Worm (Caenorhabditis elegans) whole organism, L1 larva: Measurements from ENCODE around the gene cdk-11.2.

Experiments used
- C04F5.9 ChIP-seq: sonication (generic microtip); optimal IDR thresholded peaks from 2 replicates; lab custom pipeline; 2016; ENCODE audit warnings: missing genetic modification characterization, missing compliant biosample characterization
- ama-1 ChIP-seq: fragments of 150-350 bp; optimal IDR thresholded peaks from 2 replicates; lab custom pipeline; 2014
- ceh-82 ChIP-seq, 3 experiments: fragments of 150-350 bp in 1 of 3; sonication (generic microtip) in 2 of 3; optimal IDR thresholded peaks; 2 replicates each; lab custom pipeline; 2014 to 2017; ENCODE audit warnings: missing biosample characterization in 3 of 3, missing genetic modification characterization in 3 of 3
- ces-1 ChIP-seq: fragments of 150-350 bp; optimal IDR thresholded peaks from 2 replicates; lab custom pipeline; 2014; ENCODE audit warnings: missing biosample characterization, missing genetic modification reagents, missing genetic modification characterization
- dpl-1 ChIP-seq, 3 experiments: fragments of 150-350 bp in 2 of 3; sonication (generic microtip) in 1 of 3; optimal IDR thresholded peaks; 2 replicates each; lab custom pipeline; 2014 to 2017; ENCODE audit warnings: missing biosample characterization in 3 of 3, missing genetic modification characterization in 3 of 3, missing genetic modification reagents in 3 of 3
- dsc-1 ChIP-seq: sonication (generic microtip); optimal IDR thresholded peaks from 2 replicates; lab custom pipeline; 2016; ENCODE audit warnings: mild to moderate bottlenecking, missing genetic modification characterization, missing compliant biosample characterization
- efl-1 ChIP-seq, 4 experiments: fragments of 150-350 bp; optimal IDR thresholded peaks in 3 of 4; peaks in 1 of 4; 1 replicate in 1 of 4; 2 replicates in 3 of 4; lab custom pipeline; 2014; ENCODE audit warnings: missing biosample characterization in 2 of 4, missing genetic modification characterization in 2 of 4, missing genetic modification reagents in 2 of 4
- efl-3 ChIP-seq: fragments of 200-800 bp; sonication (Bioruptor generic); optimal IDR thresholded peaks from 2 replicates; lab custom pipeline; 2018; ENCODE audit warnings: mild to moderate bottlenecking, missing genetic modification characterization, missing compliant biosample characterization
- egl-27 ChIP-seq, 2 experiments: fragments of 150-350 bp in 1 of 2; sonication (generic microtip); optimal IDR thresholded peaks; 3 replicates each; lab custom pipeline; 2017 to 2018; ENCODE audit warnings: missing biosample characterization in 2 of 2, missing genetic modification characterization in 2 of 2, missing genetic modification reagents in 2 of 2
- elt-3 ChIP-seq, 6 experiments: fragments of 150-350 bp in 1 of 6; sonication (generic microtip); optimal IDR thresholded peaks; 2 replicates each; lab custom pipeline; 2017 to 2018; ENCODE audit warnings: missing biosample characterization in 6 of 6, missing genetic modification characterization in 6 of 6, inconsistent platforms in 1 of 6
- ets-5 ChIP-seq: fragments of 200-800 bp; sonication (Bioruptor generic); IDR thresholded peaks from 2 replicates; pipeline ENCODE4 v1.3.6; 2022; ENCODE audit warnings: missing genetic modification characterization, missing compliant biosample characterization
- fkh-8 ChIP-seq: sonication (generic microtip); optimal IDR thresholded peaks from 2 replicates; lab custom pipeline; 2016; ENCODE audit warnings: mild to moderate bottlenecking, missing genetic modification characterization, missing compliant biosample characterization
- grh-1 ChIP-seq: fragments of 200-800 bp; sonication (Bioruptor generic); IDR thresholded peaks from 2 replicates; pipeline ENCODE4 v1.3.6; 2022; ENCODE audit warnings: missing genetic modification reagents, missing genetic modification characterization, missing compliant biosample characterization
- hlh-4 ChIP-seq: sonication (generic microtip); optimal IDR thresholded peaks from 2 replicates; lab custom pipeline; 2016; ENCODE audit warnings: mild to moderate bottlenecking, missing genetic modification characterization, missing compliant biosample characterization
- irx-1 ChIP-seq: sonication (generic microtip); optimal IDR thresholded peaks from 2 replicates; lab custom pipeline; 2016; ENCODE audit warnings: missing genetic modification characterization, missing compliant biosample characterization
- jun-1 ChIP-seq: fragments of 150-350 bp; optimal IDR thresholded peaks from 2 replicates; lab custom pipeline; 2014; ENCODE audit warnings: missing biosample characterization, missing genetic modification reagents, missing genetic modification characterization
- lin-13 ChIP-seq: fragments of 150-350 bp; optimal IDR thresholded peaks from 2 replicates; lab custom pipeline; 2014; ENCODE audit warnings: missing biosample characterization, missing genetic modification reagents, missing genetic modification characterization
- lin-14 ChIP-seq: fragments of 200-800 bp; sonication (Bioruptor generic); optimal IDR thresholded peaks from 2 replicates; lab custom pipeline; 2018; ENCODE audit warnings: mild to moderate bottlenecking, missing genetic modification characterization, moderate library complexity, missing compliant biosample characterization
- lin-15B ChIP-seq: fragments of 150-350 bp; sonication (generic microtip); optimal IDR thresholded peaks from 3 replicates; lab custom pipeline; 2014; ENCODE audit warnings: missing biosample characterization, missing genetic modification characterization
- lin-35 ChIP-seq, 2 experiments: fragments of 150-350 bp; optimal IDR thresholded peaks; 2 replicates each; lab custom pipeline; 2014; ENCODE audit warnings: missing biosample characterization in 2 of 2, missing genetic modification characterization in 2 of 2, missing genetic modification reagents in 2 of 2
- lin-39 ChIP-seq: fragments of 150-350 bp; optimal IDR thresholded peaks from 2 replicates; lab custom pipeline; 2014; ENCODE audit warnings: missing biosample characterization, missing genetic modification reagents, missing genetic modification characterization
- nhr-11 ChIP-seq: fragments of 150-350 bp; optimal IDR thresholded peaks from 2 replicates; lab custom pipeline; 2014; ENCODE audit warnings: missing biosample characterization, missing genetic modification characterization
- nhr-19 ChIP-seq: fragments of 200-800 bp; sonication (Bioruptor generic); conservative IDR thresholded peaks from 2 replicates; pipeline ENCODE4 v1.3.6; 2022; ENCODE audit warnings: missing genetic modification characterization, missing compliant biosample characterization
- nhr-20 ChIP-seq: sonication (generic microtip); optimal IDR thresholded peaks from 2 replicates; lab custom pipeline; 2016; ENCODE audit warnings: mild to moderate bottlenecking, missing genetic modification characterization, missing compliant biosample characterization
- nhr-237 ChIP-seq: fragments of 150-350 bp; optimal IDR thresholded peaks from 2 replicates; lab custom pipeline; 2014; ENCODE audit warnings: missing biosample characterization, missing genetic modification characterization
- nhr-28 ChIP-seq: fragments of 150-350 bp; optimal IDR thresholded peaks from 2 replicates; lab custom pipeline; 2014; ENCODE audit warnings: missing biosample characterization, missing genetic modification characterization
- nhr-47 ChIP-seq: sonication (generic microtip); optimal IDR thresholded peaks from 2 replicates; lab custom pipeline; 2016; ENCODE audit warnings: mild to moderate bottlenecking, missing genetic modification characterization, moderate library complexity, missing compliant biosample characterization
- nhr-71 ChIP-seq: sonication (generic microtip); optimal IDR thresholded peaks from 2 replicates; lab custom pipeline; 2016; ENCODE audit warnings: mild to moderate bottlenecking, missing genetic modification characterization, moderate library complexity, missing compliant biosample characterization
- nhr-76 ChIP-seq: sonication (generic microtip); optimal IDR thresholded peaks from 2 replicates; lab custom pipeline; 2017; ENCODE audit warnings: missing biosample characterization, missing genetic modification characterization
- nhr-77 ChIP-seq: fragments of 150-350 bp; optimal IDR thresholded peaks from 2 replicates; lab custom pipeline; 2014; ENCODE audit warnings: missing biosample characterization, missing genetic modification characterization
- nhr-85 ChIP-seq: sonication (generic microtip); peaks from one replicate; lab custom pipeline; 2016; ENCODE audit warnings: missing genetic modification characterization, inconsistent platforms, missing compliant biosample characterization
- nhr-90 ChIP-seq: sonication (generic microtip); optimal IDR thresholded peaks from 2 replicates; lab custom pipeline; 2016; ENCODE audit warnings: mild to moderate bottlenecking, missing genetic modification characterization, missing compliant biosample characterization; ENCODE audit not compliant: poor library complexity
- pqm-1 ChIP-seq: sonication (generic microtip); optimal IDR thresholded peaks from 3 replicates; lab custom pipeline; 2017; ENCODE audit warnings: missing biosample characterization, missing genetic modification characterization
- skn-1 ChIP-seq: fragments of 150-350 bp; optimal IDR thresholded peaks from 2 replicates; lab custom pipeline; 2014; ENCODE audit warnings: missing biosample characterization, missing genetic modification characterization
- snpc-4 ChIP-seq: fragments of 150-350 bp; optimal IDR thresholded peaks from 2 replicates; lab custom pipeline; 2014; ENCODE audit warnings: missing biosample characterization, missing genetic modification characterization
- sox-4 ChIP-seq: sonication (generic microtip); optimal IDR thresholded peaks from 2 replicates; lab custom pipeline; 2016; ENCODE audit warnings: missing genetic modification characterization, missing compliant biosample characterization
- sup-37 ChIP-seq: fragments of 200-800 bp; sonication (Bioruptor generic); optimal IDR thresholded peaks from 2 replicates; lab custom pipeline; 2018; ENCODE audit warnings: mild to moderate bottlenecking, missing genetic modification characterization, missing compliant biosample characterization
- swsn-7 ChIP-seq: sonication (generic microtip); optimal IDR thresholded peaks from 2 replicates; lab custom pipeline; 2016; ENCODE audit warnings: missing genetic modification characterization, missing compliant biosample characterization
- unc-130 ChIP-seq: fragments of 150-350 bp; optimal IDR thresholded peaks from 2 replicates; lab custom pipeline; 2017; ENCODE audit warnings: missing biosample characterization, missing genetic modification characterization, inconsistent platforms
- unc-30 ChIP-seq: sonication (generic microtip); optimal IDR thresholded peaks from 2 replicates; lab custom pipeline; 2017; ENCODE audit warnings: missing biosample characterization, missing genetic modification characterization
- unc-62 ChIP-seq: fragments of 150-350 bp; optimal IDR thresholded peaks from 2 replicates; lab custom pipeline; 2014; ENCODE audit warnings: missing biosample characterization, missing genetic modification reagents, missing genetic modification characterization
- vab-15 ChIP-seq: sonication (generic microtip); optimal IDR thresholded peaks from 2 replicates; lab custom pipeline; 2017; ENCODE audit warnings: missing genotype, mild to moderate bottlenecking, missing genetic modification characterization, missing compliant biosample characterization
- zag-1 ChIP-seq: fragments of 150-350 bp; optimal IDR thresholded peaks from 2 replicates; lab custom pipeline; 2014; ENCODE audit warnings: missing biosample characterization, missing genetic modification characterization
- zip-4 ChIP-seq: fragments of 200-800 bp; sonication (Bioruptor generic); optimal IDR thresholded peaks from 2 replicates; lab custom pipeline; 2018; ENCODE audit warnings: mild to moderate bottlenecking, missing genetic modification characterization, moderate library complexity, missing compliant biosample characterization
- ztf-11 ChIP-seq, 2 experiments: sonication (generic microtip); optimal IDR thresholded peaks; 2 replicates each; lab custom pipeline; 2016 to 2017; ENCODE audit warnings: missing genetic modification characterization in 2 of 2, missing biosample characterization in 1 of 2, missing compliant biosample characterization in 1 of 2

Gene cdk-11.2

DNA sequence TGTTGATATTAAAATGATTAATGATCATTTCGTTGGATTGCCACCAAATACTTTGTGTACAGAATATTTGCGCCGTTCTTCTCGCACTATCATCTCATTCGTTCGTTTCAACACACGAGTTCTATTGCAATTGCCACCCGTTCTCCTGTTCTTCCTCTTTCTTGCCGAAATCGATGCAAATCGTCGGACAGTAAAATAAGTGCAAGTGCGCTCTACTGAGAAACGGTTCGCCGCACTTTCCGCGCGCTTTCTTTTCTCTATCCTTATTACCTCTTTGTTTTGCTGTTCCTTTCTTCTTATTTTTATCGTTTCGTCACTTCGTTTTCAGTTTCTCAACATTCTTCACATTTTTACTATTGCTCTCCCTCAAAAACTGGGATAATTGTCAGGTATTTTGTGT lies 28.4 kb downstream of the cdk-11.2 start (continued):
- TF ChIP-seq nhr-76 (no peak), dpl-1 (GFP tag; optimal IDR thresholded peaks at IDR 0.05; lab: Kevin White, UChicago) (peak; percentile 29 to 40 (median 31)), jun-1 (tag; lab: Kevin White, UChicago) (no peak), ceh-82 (tag; optimal IDR thresholded peaks at IDR 0.05; lab: Kevin White, UChicago) (no peak), unc-62 (GFP tag; lab: Kevin White, UChicago) (no peak), nhr-90 (no peak), nhr-11 (tag; lab: Kevin White, UChicago) (no peak)

- TF ChIP-seq nhr-77 (no peak), vab-15 (no peak), lin-14 (GFP tag; lab: Kevin White, UChicago) (no peak), lin-35 (GFP tag; optimal IDR thresholded peaks at IDR 0.05; lab: Kevin White, UChicago) (no peak), lin-39 (tag; lab: Kevin White, UChicago) (no peak), ces-1 (GFP tag; lab: Kevin White, UChicago) (no peak), nhr-90 (no peak), egl-27 (tag; optimal IDR thresholded peaks at IDR 0.05; lab: Kevin White, UChicago) (no peak), unc-30 (tag; lab: Kevin White, UChicago) (no peak), fkh-8 (no peak), ama-1 (lab: Kevin White, UChicago) (no peak), ets-5 (GFP tag; lab: Robert Waterston, UW) (no peak), nhr-19 (GFP tag; lab: Robert Waterston, UW) (no peak), irx-1 (tag; lab: Kevin White, UChicago) (no peak), efl-1 (optimal IDR thresholded peaks at IDR 0.05; lab: Kevin White, UChicago) (no peak), efl-1 (GFP tag; optimal IDR thresholded peaks at IDR 0.05 in 1 of 2; lab: Kevin White, UChicago) (no peak), grh-1 (no peak), unc-130 (tag; lab: Kevin White, UChicago) (no peak), jun-1 (tag; lab: Kevin White, UChicago) (no peak), C04F5.9 (tag; lab: Kevin White, UChicago) (no peak), sox-4 (tag; lab: Kevin White, UChicago) (no peak)
These were observed 33.2 kb downstream of the cdk-11.2 start, which contains the start of gene dyf-6 for ce11 chrX:10386408-10386807. dyf-6 (minus strand) TSS chrX:10386508.

- TF ChIP-seq zip-4 (GFP tag; lab: Kevin White, UChicago) (peak; percentile 56), nhr-47 (peak; percentile 8), nhr-85 (tag; lab: Kevin White, UChicago) (peak; percentile 10), fkh-8 (peak; percentile 62), lin-14 (GFP tag; lab: Kevin White, UChicago) (peak; percentile 24), dsc-1 (tag; lab: Kevin White, UChicago) (peak; percentile 36), nhr-71 (tag; lab: Kevin White, UChicago) (peak; percentile 46), pqm-1 (tag; lab: Kevin White, UChicago) (no peak), snpc-4 (tag; lab: Kevin White, UChicago) (no peak)
These were observed 33.6 kb downstream of the cdk-11.2 start for ce11 chrX:10386001-10386400.

DNA sequence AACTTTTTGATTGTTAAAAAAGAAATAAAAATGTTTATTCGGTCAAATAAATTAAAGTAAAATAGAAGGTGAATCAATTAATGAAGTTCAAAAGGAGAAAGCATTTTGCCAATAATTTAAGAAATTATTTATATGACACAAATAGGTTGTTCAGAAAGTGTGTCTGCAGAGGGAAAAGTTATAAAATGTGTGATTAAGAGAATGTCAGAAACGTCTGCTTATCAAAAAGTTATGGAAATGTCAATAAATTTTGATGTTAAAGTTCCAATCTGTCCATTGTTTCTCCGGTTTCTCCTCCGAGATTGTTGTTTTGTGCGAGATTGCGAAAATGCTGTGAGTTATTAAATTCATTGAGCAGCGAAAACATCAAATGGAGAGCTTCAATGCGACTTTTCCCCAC lies 39.9 kb downstream of the cdk-11.2 start, which contains the start of gene rme-4:
Gene rme-4, minus strand, starts transcription at position 168 of the 400 bp plus-strand sequence.
- TF ChIP-seq grh-1, result no peak
- TF ChIP-seq efl-1 (optimal IDR thresholded peaks at IDR 0.05; lab: Kevin White, UChicago), result no peak
- TF ChIP-seq efl-1 (GFP tag; optimal IDR thresholded peaks at IDR 0.05 in 1 of 2; lab: Kevin White, UChicago), result no peak
- TF ChIP-seq nhr-47, result no peak

- TF ChIP-seq zag-1, result no peak
- peak; percentile 99 for TF ChIP-seq lin-14 (GFP tag; lab: Kevin White, UChicago)
- peak; percentile 77 for TF ChIP-seq lin-39 (tag; lab: Kevin White, UChicago)
- no peak for TF ChIP-seq hlh-4 (tag; lab: Kevin White, UChicago)
- no peak for TF ChIP-seq lin-15B
- TF ChIP-seq skn-1, result peak; percentile 92
- peak; percentile 98 for TF ChIP-seq nhr-20 (tag; lab: Kevin White, UChicago)
- peak; percentile 97 for TF ChIP-seq nhr-71 (tag; lab: Kevin White, UChicago)
- no peak for TF ChIP-seq ces-1 (GFP tag; lab: Kevin White, UChicago)
- TF ChIP-seq ztf-11 (tag; optimal IDR thresholded peaks at IDR 0.05; lab: Kevin White, UChicago), result peak in 1 of 2 experiments; percentile 80
- TF ChIP-seq grh-1, result peak; percentile 89
- TF ChIP-seq swsn-7, result peak; percentile 97
- TF ChIP-seq sup-37 (GFP tag; lab: Kevin White, UChicago), result peak; percentile 78
- no peak for TF ChIP-seq nhr-237
- peak; percentile 81 for TF ChIP-seq snpc-4 (tag; lab: Kevin White, UChicago)
- TF ChIP-seq lin-13, result peak; percentile 89
- TF ChIP-seq nhr-28, result no peak
- TF ChIP-seq efl-3, result peak; percentile 14
- TF ChIP-seq elt-3 (tag; optimal IDR thresholded peaks at IDR 0.05; lab: Kevin White, UChicago), result peak in 3 of 6 experiments; percentile 24 to 76 (median 72)
These were observed 41.9 kb downstream of the cdk-11.2 start for ce11 chrX:10377663-10378062.
